Fruit fly (Drosophila melanogaster): Measurements from ENCODE around the gene CG15695.

DNA sequence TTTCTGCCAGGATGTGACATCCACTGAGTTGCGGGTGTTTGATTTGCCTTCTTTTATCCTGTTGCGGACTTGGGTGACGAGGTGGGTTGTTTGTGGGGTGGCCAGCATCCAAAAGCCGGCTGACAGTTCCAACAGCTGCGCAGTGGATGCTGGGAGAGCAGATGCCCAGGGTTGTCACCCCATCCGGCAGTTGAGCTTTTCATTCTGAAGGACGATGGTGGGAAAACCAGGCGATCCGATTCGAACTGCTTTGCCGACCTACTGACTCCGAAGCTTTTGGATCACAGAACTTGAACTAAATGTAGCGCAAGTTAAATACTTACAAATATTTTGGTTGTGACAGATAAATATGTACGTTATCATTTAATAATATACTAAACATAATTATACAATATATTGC is 24.3 kb downstream of the CG15695 start, which contains the start of gene KaiR1D:
- TF ChIP-seq pan (optimal IDR thresholded peaks at IDR 0.05): no peak
- TF ChIP-seq usp (GFP tag; optimal IDR thresholded peaks at IDR 0.05): no peak
- no peak for TF ChIP-seq CG8478 (optimal IDR thresholded peaks at IDR 0.05)
- TF ChIP-seq Dll (optimal IDR thresholded peaks at IDR 0.05): no peak

All from whole organism.